Worm (Caenorhabditis elegans) whole organism, young adult: ENCODE measurements around the gene trxr-2.
A peak's percentile ranks its signal among the peaks of the same experiment; 100 is the strongest.

Experiments used
- B0019.2 ChIP-seq: fragments of 200-800 bp; sonication (Bioruptor generic); conservative IDR thresholded peaks from 2 replicates; pipeline ENCODE4 v1.3.6; 2022; ENCODE audit warnings: missing genetic modification reagents, missing genetic modification characterization, missing compliant biosample characterization
- B0035.1 ChIP-seq: sonication (generic microtip); optimal IDR thresholded peaks from 2 replicates; lab custom pipeline; 2016; ENCODE audit warnings: missing genetic modification characterization, mild to moderate bottlenecking, missing compliant biosample characterization, missing genotype, missing genetic modification reagents
- C06A6.2 ChIP-seq: fragments of 200-800 bp; sonication (Bioruptor generic); conservative IDR thresholded peaks from 2 replicates; pipeline ENCODE4 v1.3.6; 2022; ENCODE audit warnings: missing genetic modification characterization, missing compliant biosample characterization
- C17E4.6 ChIP-seq: fragments of 200-800 bp; sonication (Bioruptor generic); IDR thresholded peaks from 2 replicates; pipeline ENCODE4 v1.3.6; 2022; ENCODE audit warnings: missing genetic modification reagents, missing genetic modification characterization, missing compliant biosample characterization
- F10E7.11 ChIP-seq: sonication (generic microtip); optimal IDR thresholded peaks from 2 replicates; lab custom pipeline; 2017; ENCODE audit warnings: mild to moderate bottlenecking, missing genetic modification characterization, moderate library complexity, missing compliant biosample characterization
- F37B4.10 ChIP-seq: fragments of 200-800 bp; sonication (Bioruptor generic); IDR thresholded peaks from 2 replicates; pipeline ENCODE4 v1.3.6; 2022; ENCODE audit warnings: missing genetic modification characterization, missing compliant biosample characterization
- Y53G8AR.9 ChIP-seq: fragments of 200-800 bp; sonication (Bioruptor generic); conservative IDR thresholded peaks from 2 replicates; pipeline ENCODE4 v1.3.6; 2022; ENCODE audit warnings: missing genetic modification reagents, missing genetic modification characterization, missing compliant biosample characterization
- Y56A3A.18 ChIP-seq: fragments of 200-800 bp; sonication (Bioruptor generic); IDR thresholded peaks from 2 replicates; pipeline ENCODE4 v1.3.6; 2022; ENCODE audit warnings: missing genetic modification reagents, missing genetic modification characterization, missing compliant biosample characterization
- Y79H2A.3 ChIP-seq: fragments of 200-800 bp; sonication (Bioruptor generic); conservative IDR thresholded peaks from 2 replicates; pipeline ENCODE4 v1.3.6; 2022; ENCODE audit warnings: missing genetic modification reagents, missing genetic modification characterization, missing compliant biosample characterization
- ZK185.1 ChIP-seq: sonication (generic microtip); optimal IDR thresholded peaks from 2 replicates; lab custom pipeline; 2016; ENCODE audit warnings: mild to moderate bottlenecking, missing genetic modification characterization, missing compliant biosample characterization; ENCODE audit not compliant: poor library complexity, severe bottlenecking
- ama-1 ChIP-seq, 3 experiments: fragments of 150-350 bp in 1 of 3; sonication (generic microtip) in 2 of 3; optimal IDR thresholded peaks; 2 replicates each; lab custom pipeline; 2014 to 2018; ENCODE audit warnings: missing biosample characterization in 2 of 3, missing genetic modification characterization in 2 of 3, missing genetic modification reagents in 2 of 3
- athp-1 ChIP-seq: sonication (generic microtip); optimal IDR thresholded peaks from 2 replicates; lab custom pipeline; 2017; ENCODE audit warnings: mild to moderate bottlenecking, missing genetic modification characterization, missing compliant biosample characterization
- attf-3 ChIP-seq: fragments of 200-800 bp; sonication (Bioruptor generic); conservative IDR thresholded peaks from 2 replicates; pipeline ENCODE4 v1.3.6; 2022; ENCODE audit warnings: missing genetic modification reagents, missing genetic modification characterization, missing compliant biosample characterization
- attf-5 ChIP-seq: fragments of 200-800 bp; sonication (Bioruptor generic); optimal IDR thresholded peaks from 2 replicates; lab custom pipeline; 2018; ENCODE audit warnings: mild to moderate bottlenecking, missing genetic modification characterization, missing compliant biosample characterization
- attf-6 ChIP-seq: fragments of 200-800 bp; sonication (Bioruptor generic); IDR thresholded peaks from 2 replicates; pipeline ENCODE4 v1.3.6; 2022; ENCODE audit warnings: missing genetic modification reagents, missing genetic modification characterization, missing compliant biosample characterization
- bed-2 ChIP-seq: fragments of 200-800 bp; sonication (Bioruptor generic); IDR thresholded peaks from 2 replicates; pipeline ENCODE4 v1.3.6; 2022; ENCODE audit warnings: missing genetic modification reagents, missing genetic modification characterization, missing compliant biosample characterization
- cebp-1 ChIP-seq, 2 experiments: fragments of 200-800 bp in 1 of 2; sonication (Bioruptor generic) in 1 of 2; sonication (generic microtip) in 1 of 2; IDR thresholded peaks in 1 of 2; optimal IDR thresholded peaks in 1 of 2; 2 replicates each; pipeline versions ENCODE4 v1.3.6 to Lab custom; 2017 to 2022; ENCODE audit warnings: missing compliant biosample characterization in 2 of 2, missing genetic modification characterization in 2 of 2, mild to moderate bottlenecking in 1 of 2, missing genetic modification reagents in 1 of 2, moderate library complexity in 1 of 2
- ceh-58 ChIP-seq: fragments of 200-800 bp; sonication (Bioruptor generic); IDR thresholded peaks from 2 replicates; pipeline ENCODE4 v1.3.6; 2022; ENCODE audit warnings: missing genetic modification characterization, missing compliant biosample characterization
- ceh-79 ChIP-seq: sonication (generic microtip); optimal IDR thresholded peaks from 2 replicates; lab custom pipeline; 2017; ENCODE audit warnings: mild to moderate bottlenecking, missing genetic modification characterization, missing compliant biosample characterization
- die-1 ChIP-seq: sonication (generic microtip); optimal IDR thresholded peaks from 2 replicates; lab custom pipeline; 2016; ENCODE audit warnings: missing genotype, mild to moderate bottlenecking, missing genetic modification characterization, missing compliant biosample characterization
- fkh-3 ChIP-seq: sonication (generic microtip); optimal IDR thresholded peaks from 2 replicates; lab custom pipeline; 2016; ENCODE audit warnings: mild to moderate bottlenecking, missing genetic modification characterization, missing compliant biosample characterization
- gei-17 ChIP-seq: fragments of 200-800 bp; sonication (Bioruptor generic); optimal IDR thresholded peaks from 2 replicates; lab custom pipeline; 2018; ENCODE audit warnings: mild to moderate bottlenecking, missing genetic modification characterization, missing compliant biosample characterization
- hsf-1 ChIP-seq: fragments of 200-800 bp; sonication (Bioruptor generic); IDR thresholded peaks from 2 replicates; pipeline ENCODE4 v1.3.6; 2022; ENCODE audit warnings: missing genetic modification reagents, missing genetic modification characterization, missing compliant biosample characterization
- lin-40 ChIP-seq: sonication (generic microtip); optimal IDR thresholded peaks from 2 replicates; lab custom pipeline; 2016; ENCODE audit warnings: missing genetic modification characterization, mild to moderate bottlenecking, missing compliant biosample characterization, missing genotype, missing genetic modification reagents
- lir-1 ChIP-seq: fragments of 200-800 bp; sonication (Bioruptor generic); conservative IDR thresholded peaks from 2 replicates; pipeline ENCODE4 v1.3.6; 2022; ENCODE audit warnings: missing genetic modification reagents, missing genetic modification characterization, missing compliant biosample characterization
- madf-3 ChIP-seq: fragments of 200-800 bp; sonication (Bioruptor generic); IDR thresholded peaks from 2 replicates; pipeline ENCODE4 v1.3.6; 2022; ENCODE audit warnings: missing genetic modification reagents, missing genetic modification characterization, missing compliant biosample characterization
- madf-8 ChIP-seq: fragments of 200-800 bp; sonication (Bioruptor generic); conservative IDR thresholded peaks from 2 replicates; pipeline ENCODE4 v1.3.6; 2022; ENCODE audit warnings: missing genetic modification reagents, missing genetic modification characterization, missing compliant biosample characterization
- mcd-1 ChIP-seq: fragments of 200-800 bp; sonication (Bioruptor generic); IDR thresholded peaks from 2 replicates; pipeline ENCODE4 v1.3.6; 2022; ENCODE audit warnings: missing genetic modification reagents, missing genetic modification characterization, missing compliant biosample characterization
- mel-28 ChIP-seq: sonication (generic microtip); optimal IDR thresholded peaks from 2 replicates; lab custom pipeline; 2016; ENCODE audit warnings: borderline replicate concordance, mild to moderate bottlenecking, missing genetic modification characterization, missing compliant biosample characterization
- nfya-2 ChIP-seq: fragments of 200-800 bp; sonication (Bioruptor generic); IDR thresholded peaks from 2 replicates; pipeline ENCODE4 v1.3.6; 2022; ENCODE audit warnings: missing genetic modification reagents, missing genetic modification characterization, missing compliant biosample characterization
- nfyb-1 ChIP-seq: fragments of 200-800 bp; sonication (Bioruptor generic); IDR thresholded peaks from 2 replicates; pipeline ENCODE4 v1.3.6; 2022; ENCODE audit warnings: missing genetic modification reagents, missing genetic modification characterization, missing compliant biosample characterization
- nhr-90 ChIP-seq: sonication (generic microtip); optimal IDR thresholded peaks from 2 replicates; lab custom pipeline; 2016; ENCODE audit warnings: missing genotype, mild to moderate bottlenecking, missing genetic modification characterization, missing compliant biosample characterization
- pbrm-1 ChIP-seq: fragments of 200-800 bp; sonication (Bioruptor generic); IDR thresholded peaks from 2 replicates; pipeline ENCODE4 v1.3.6; 2022; ENCODE audit warnings: missing genetic modification reagents, missing genetic modification characterization, missing compliant biosample characterization
- pha-4 ChIP-seq: fragments of 150-350 bp; sonication (generic microtip); optimal IDR thresholded peaks from 2 replicates; lab custom pipeline; 2014; ENCODE audit warnings: missing biosample characterization, missing genetic modification reagents, missing genetic modification characterization
- rec-8 ChIP-seq, 2 experiments: sonication (generic microtip); optimal IDR thresholded peaks; 2 replicates each; lab custom pipeline; 2016; ENCODE audit warnings: mild to moderate bottlenecking in 2 of 2, missing genetic modification characterization in 2 of 2, missing genetic modification reagents in 2 of 2, missing genotype in 2 of 2, missing biosample characterization in 1 of 2, missing compliant biosample characterization in 1 of 2, moderate library complexity in 1 of 2
- rpc-1 ChIP-seq, 2 experiments: fragments of 150-350 bp in 1 of 2; sonication (generic microtip) in 1 of 2; optimal IDR thresholded peaks; 2 replicates each; lab custom pipeline; 2014 to 2018; ENCODE audit warnings: missing biosample characterization in 1 of 2, missing genetic modification characterization in 1 of 2, missing genetic modification reagents in 1 of 2, missing genotype in 1 of 2
- snpc-3.4 ChIP-seq: sonication (generic microtip); optimal IDR thresholded peaks from 2 replicates; lab custom pipeline; 2017; ENCODE audit warnings: missing genetic modification characterization, mild to moderate bottlenecking, missing compliant biosample characterization, antibody characterized with exemption, moderate library complexity, missing genotype, missing genetic modification reagents
- somi-1 ChIP-seq: fragments of 200-800 bp; sonication (Bioruptor generic); optimal IDR thresholded peaks from 2 replicates; lab custom pipeline; 2018; ENCODE audit warnings: mild to moderate bottlenecking, missing genetic modification characterization, missing compliant biosample characterization
- tlf-1 ChIP-seq: fragments of 200-800 bp; sonication (Bioruptor generic); optimal IDR thresholded peaks from 2 replicates; lab custom pipeline; 2018; ENCODE audit warnings: mild to moderate bottlenecking, missing genetic modification characterization, missing compliant biosample characterization
- unc-130 ChIP-seq: sonication (generic microtip); optimal IDR thresholded peaks from 2 replicates; lab custom pipeline; 2016; ENCODE audit warnings: missing genetic modification reagents, missing genetic modification characterization, missing compliant biosample characterization
- unc-62 ChIP-seq: fragments of 150-350 bp; optimal IDR thresholded peaks from 2 replicates; lab custom pipeline; 2014; ENCODE audit warnings: missing biosample characterization, missing genetic modification reagents, missing genetic modification characterization
- xnd-1 ChIP-seq: sonication (generic microtip); optimal IDR thresholded peaks from 2 replicates; lab custom pipeline; 2016; ENCODE audit warnings: missing genotype, missing genetic modification reagents, missing genetic modification characterization, missing compliant biosample characterization
- zfh-2 ChIP-seq: fragments of 200-800 bp; sonication (Bioruptor generic); conservative IDR thresholded peaks from 2 replicates; pipeline ENCODE4 v1.3.6; 2022; ENCODE audit warnings: missing genetic modification reagents, missing genetic modification characterization, missing compliant biosample characterization
- ztf-22 ChIP-seq: fragments of 200-800 bp; sonication (Bioruptor generic); optimal IDR thresholded peaks from 2 replicates; lab custom pipeline; 2018; ENCODE audit warnings: mild to moderate bottlenecking, missing genetic modification characterization, moderate library complexity, missing compliant biosample characterization
- ztf-28 ChIP-seq: fragments of 200-800 bp; sonication (Bioruptor generic); IDR thresholded peaks from 2 replicates; pipeline ENCODE4 v1.3.6; 2022; ENCODE audit warnings: missing genetic modification reagents, missing genetic modification characterization, missing compliant biosample characterization
- ztf-6 ChIP-seq: fragments of 200-800 bp; sonication (Bioruptor generic); IDR thresholded peaks from 2 replicates; pipeline ENCODE4 v1.3.6; 2022; ENCODE audit warnings: missing genetic modification reagents, missing genetic modification characterization, missing compliant biosample characterization

trxr-2 gene

ce11 chrIII:8937571-8937970 lies 24.0 kb downstream of the trxr-2 start (continued):
- TF ChIP-seq Y79H2A.3 (GFP tag; lab: Robert Waterston, UW): 0 out of 2 replicates have a peak, but pooled peaks have one; percentile 55
- no peak for TF ChIP-seq nfyb-1 (GFP tag; lab: Robert Waterston, UW)
- TF ChIP-seq Y56A3A.18: 0 out of 2 replicates have a peak, but pooled peaks have one; percentile 43
- no peak for TF ChIP-seq ceh-79
- TF ChIP-seq pbrm-1 (GFP tag; lab: Robert Waterston, UW): peak; percentile 76; the same call in 1 of the 2 replicates
- peak; percentile 63 to 87 for TF ChIP-seq rec-8 (tag; optimal IDR thresholded peaks at IDR 0.05; lab: Kevin White, UChicago)
- no peak; the same call in 1 of the 2 replicates for TF ChIP-seq Y53G8AR.9 (GFP tag; lab: Robert Waterston, UW)
- TF ChIP-seq C06A6.2 (GFP tag; lab: Robert Waterston, UW): no peak
- TF ChIP-seq madf-8 (GFP tag; lab: Robert Waterston, UW): 0 out of 2 replicates have a peak, but pooled peaks have one; percentile 24
- no peak for TF ChIP-seq bed-2 (GFP tag; lab: Robert Waterston, UW)
- TF ChIP-seq attf-5 (GFP tag; lab: Kevin White, UChicago): peak; percentile 81
- TF ChIP-seq ceh-58 (GFP tag; lab: Robert Waterston, UW): no peak
- TF ChIP-seq ZK185.1 (tag; lab: Kevin White, UChicago): peak; percentile 81
- TF ChIP-seq nhr-90 (tag; lab: Kevin White, UChicago): peak; percentile 89
- peak; percentile 52 for TF ChIP-seq snpc-3.4 (tag; lab: Kevin White, UChicago)
- no peak for TF ChIP-seq unc-62 (GFP tag; lab: Kevin White, UChicago)
- TF ChIP-seq tlf-1 (GFP tag; lab: Kevin White, UChicago): peak; percentile 35
- TF ChIP-seq ztf-22 (GFP tag; lab: Kevin White, UChicago): peak; percentile 57
- TF ChIP-seq nfya-2: no peak
- TF ChIP-seq C17E4.6 (GFP tag; lab: Robert Waterston, UW): 0 out of 2 replicates have a peak, but pooled peaks have one; percentile 23
- TF ChIP-seq gei-17 (GFP tag; lab: Kevin White, UChicago): no peak
- peak; percentile 24 for TF ChIP-seq F10E7.11 (tag; lab: Kevin White, UChicago)
- TF ChIP-seq lir-1 (GFP tag; lab: Robert Waterston, UW): 0 out of 2 replicates have a peak, but pooled peaks have one; percentile 58
- peak; percentile 34 for TF ChIP-seq B0035.1 (tag; lab: Kevin White, UChicago)
- TF ChIP-seq zfh-2: no peak
- TF ChIP-seq lin-40: peak; percentile 79
- TF ChIP-seq attf-6 (GFP tag; lab: Robert Waterston, UW): no peak
- TF ChIP-seq athp-1 (tag; lab: Kevin White, UChicago): peak; percentile 78
- TF ChIP-seq die-1 (tag; lab: Kevin White, UChicago): peak; percentile 92
- peak; percentile 66 for TF ChIP-seq fkh-3 (tag; lab: Kevin White, UChicago)
- TF ChIP-seq rpc-1 (optimal IDR thresholded peaks at IDR 0.05; lab: Kevin White, UChicago): peak; percentile 86
- peak; percentile 93 for TF ChIP-seq rpc-1 (tag; optimal IDR thresholded peaks at IDR 0.05; lab: Kevin White, UChicago)
- peak; percentile 39 for TF ChIP-seq unc-130 (GFP tag; lab: Kevin White, UChicago)
- TF ChIP-seq B0019.2 (GFP tag; lab: Robert Waterston, UW): 0 out of 2 replicates have a peak, but pooled peaks have one; percentile 34
- no peak for TF ChIP-seq attf-3 (GFP tag; lab: Robert Waterston, UW)
- TF ChIP-seq cebp-1 (GFP tag; IDR thresholded peaks at IDR 0.05; lab: Robert Waterston, UW): 0 out of 2 replicates have a peak, but pooled peaks have one; percentile 47
- TF ChIP-seq cebp-1 (tag; optimal IDR thresholded peaks at IDR 0.05; lab: Kevin White, UChicago): no peak
- TF ChIP-seq mel-28: peak; percentile 46
- TF ChIP-seq F37B4.10 (GFP tag; lab: Robert Waterston, UW): no peak
- no peak; the same call in 1 of the 2 replicates for TF ChIP-seq ztf-6 (GFP tag; lab: Robert Waterston, UW)
- no peak for TF ChIP-seq ama-1 (optimal IDR thresholded peaks at IDR 0.05; lab: Kevin White, UChicago)
- TF ChIP-seq ama-1 (GFP tag; optimal IDR thresholded peaks at IDR 0.05; lab: Kevin White, UChicago): peak; percentile 58 to 64
- no peak for TF ChIP-seq hsf-1 (GFP tag; lab: Robert Waterston, UW)
- no peak for TF ChIP-seq pha-4
- TF ChIP-seq madf-3: 0 out of 2 replicates have a peak, but pooled peaks have one; percentile 14
- TF ChIP-seq somi-1 (GFP tag; lab: Kevin White, UChicago): peak; percentile 54
- TF ChIP-seq ztf-28 (GFP tag; lab: Robert Waterston, UW): no peak
- no peak for TF ChIP-seq mcd-1
- TF ChIP-seq xnd-1 (tag; lab: Kevin White, UChicago): no peak
